Worm (Caenorhabditis elegans): Measurements from ENCODE around the gene inx-9.

DNA sequence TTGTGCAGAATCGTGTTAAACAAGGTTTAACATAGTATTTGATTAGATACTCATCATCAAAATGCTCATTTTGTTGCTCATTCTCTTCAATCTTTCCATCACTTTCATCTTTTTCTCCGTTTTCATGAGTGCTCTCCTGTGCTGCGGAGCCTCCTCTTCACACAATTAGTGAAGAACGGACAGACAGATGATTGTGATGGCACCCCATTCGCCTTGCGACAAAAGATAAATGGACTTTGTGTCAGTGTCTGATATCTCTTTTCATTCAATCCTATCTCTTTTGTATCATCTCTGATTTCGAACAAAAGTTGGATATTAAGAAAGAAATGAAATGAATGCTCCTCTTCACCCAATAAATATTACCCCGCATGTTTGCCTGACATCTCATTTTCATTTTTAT is 34.2 kb downstream of the inx-9 start:
- TF ChIP-seq ztf-29 (GFP tag; IDR thresholded peaks at IDR 0.05) (no peak), med-1 (GFP tag; optimal IDR thresholded peaks at IDR 0.05; ENCODE audit: insufficient read depth) (no peak)
